Worm (Caenorhabditis elegans) whole organism, young adult: ENCODE results near the gene fbxb-117.

ENCODE experiments used
- efl-1 ChIP-seq: fragments of 150-350 bp; optimal IDR thresholded peaks from 2 replicates; lab custom pipeline; 2014; ENCODE audit warnings: missing biosample characterization, missing genetic modification reagents, missing genetic modification characterization
- lir-1 ChIP-seq: fragments of 200-800 bp; sonication (Bioruptor generic); conservative IDR thresholded peaks from 2 replicates; pipeline ENCODE4 v1.3.6; 2022; ENCODE audit warnings: missing genetic modification reagents, missing genetic modification characterization, missing compliant biosample characterization
- nfya-2 ChIP-seq: fragments of 200-800 bp; sonication (Bioruptor generic); IDR thresholded peaks from 2 replicates; pipeline ENCODE4 v1.3.6; 2022; ENCODE audit warnings: missing genetic modification reagents, missing genetic modification characterization, missing compliant biosample characterization

DNA sequence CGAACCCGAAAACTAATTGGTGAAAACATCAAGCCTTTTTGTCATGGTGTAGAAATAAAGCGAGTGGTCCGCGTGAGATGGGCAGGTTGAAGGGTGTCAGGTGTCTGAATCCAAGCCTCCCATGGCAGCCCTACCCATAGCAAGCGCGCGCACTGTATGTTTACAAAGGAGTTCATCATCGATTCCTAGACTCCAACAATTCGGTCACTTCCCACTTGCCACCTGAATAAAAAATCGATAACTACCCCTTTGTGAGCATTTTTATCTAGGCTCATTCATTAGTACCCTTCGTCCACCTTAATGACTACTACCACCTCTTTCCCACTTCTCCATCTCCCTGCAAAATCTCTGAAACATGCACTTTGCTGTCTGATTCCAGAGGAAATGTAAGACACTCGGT is 30.6 kb downstream of the fbxb-117 start, which contains the start of gene fbxb-64:
- TF ChIP-seq nfya-2 (GFP tag; lab: Robert Waterston, UW) (no peak), lir-1 (GFP tag; lab: Robert Waterston, UW) (no peak), efl-1 (GFP tag; lab: Kevin White, UChicago) (no peak)
